Worm (Caenorhabditis elegans) whole organism, L4 larva: Measurements from ENCODE around the gene srw-56.

Source experiments
- aly-2 ChIP-seq: sonication (generic microtip); optimal IDR thresholded peaks from 2 replicates; lab custom pipeline; 2018; ENCODE audit warnings: missing biosample characterization, missing genetic modification characterization
- ama-1 ChIP-seq: fragments of 150-350 bp; optimal IDR thresholded peaks from 2 replicates; lab custom pipeline; 2014; ENCODE audit warnings: inconsistent platforms, mixed read lengths
- gei-8 ChIP-seq: fragments of 200-800 bp; sonication (Bioruptor generic); optimal IDR thresholded peaks from 2 replicates; lab custom pipeline; 2018; ENCODE audit warnings: mild to moderate bottlenecking, missing genetic modification characterization, missing compliant biosample characterization
- mdl-1 ChIP-seq, 2 experiments: fragments of 150-350 bp in 1 of 2; sonication (generic microtip) in 1 of 2; optimal IDR thresholded peaks; 2 replicates each; lab custom pipeline; 2014 to 2017; ENCODE audit warnings: missing biosample characterization in 2 of 2, missing genetic modification characterization in 2 of 2
- nhr-25 ChIP-seq: sonication (generic microtip); optimal IDR thresholded peaks from 2 replicates; lab custom pipeline; 2017; ENCODE audit warnings: missing genetic modification characterization, mild to moderate bottlenecking, missing compliant biosample characterization, antibody characterized with exemption, moderate library complexity, borderline replicate concordance; ENCODE audit not compliant: insufficient read depth
- nhr-28 ChIP-seq: fragments of 150-350 bp; optimal IDR thresholded peaks from 2 replicates; lab custom pipeline; 2014; ENCODE audit warnings: missing biosample characterization, missing genetic modification characterization
- nhr-6 ChIP-seq: fragments of 150-350 bp; optimal IDR thresholded peaks from 2 replicates; lab custom pipeline; 2014; ENCODE audit warnings: missing biosample characterization, missing genetic modification characterization
- nhr-76 ChIP-seq: fragments of 150-350 bp; optimal IDR thresholded peaks from 2 replicates; lab custom pipeline; 2014; ENCODE audit warnings: missing biosample characterization, missing genetic modification characterization
- rbr-2 ChIP-seq: sonication (generic microtip); optimal IDR thresholded peaks from 2 replicates; lab custom pipeline; 2016; ENCODE audit warnings: missing genotype, missing genetic modification characterization, missing compliant biosample characterization
- saeg-2 ChIP-seq: fragments of 200-800 bp; sonication (Bioruptor generic); IDR thresholded peaks from 2 replicates; pipeline ENCODE4 v1.3.6; 2022; ENCODE audit warnings: missing genetic modification reagents, missing genetic modification characterization, missing compliant biosample characterization

DNA sequence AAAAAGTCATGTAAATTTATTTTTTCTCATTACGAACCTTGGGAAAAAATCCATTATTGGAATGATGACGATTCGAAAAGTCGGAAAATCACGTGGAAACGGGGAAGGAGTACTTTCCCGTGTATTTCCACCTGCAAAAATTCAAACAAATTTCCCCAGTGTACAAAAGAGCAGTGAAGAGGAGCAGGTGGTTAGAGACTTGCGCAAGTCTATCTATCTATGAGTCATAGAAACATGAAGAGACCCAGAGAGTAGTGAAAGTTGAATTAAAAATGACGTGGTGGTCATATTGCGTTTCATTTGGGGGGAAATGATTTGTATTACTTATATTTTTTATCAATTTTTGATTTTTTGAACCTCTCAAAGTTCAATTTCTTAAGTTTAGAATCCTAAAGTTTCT lies 47.8 kb upstream of the srw-56 start, which contains the start of gene nhr-50:
- TF ChIP-seq ama-1 (no peak), saeg-2 (GFP tag; lab: Robert Waterston, UW) (no peak), rbr-2 (no peak), mdl-1 (tag; optimal IDR thresholded peaks at IDR 0.05; lab: Kevin White, UChicago) (peak; percentile 1 to 73), nhr-25 (tag; lab: Kevin White, UChicago) (no peak), nhr-6 (tag; lab: Kevin White, UChicago) (peak; percentile 93), nhr-76 (tag; lab: Kevin White, UChicago) (no peak), nhr-28 (tag; lab: Kevin White, UChicago) (peak; percentile 67), gei-8 (GFP tag; lab: Kevin White, UChicago) (no peak), aly-2 (tag; lab: Kevin White, UChicago) (no peak)
